Worm (Caenorhabditis elegans): ENCODE data around the gene irld-50.

Gene irld-50

DNA sequence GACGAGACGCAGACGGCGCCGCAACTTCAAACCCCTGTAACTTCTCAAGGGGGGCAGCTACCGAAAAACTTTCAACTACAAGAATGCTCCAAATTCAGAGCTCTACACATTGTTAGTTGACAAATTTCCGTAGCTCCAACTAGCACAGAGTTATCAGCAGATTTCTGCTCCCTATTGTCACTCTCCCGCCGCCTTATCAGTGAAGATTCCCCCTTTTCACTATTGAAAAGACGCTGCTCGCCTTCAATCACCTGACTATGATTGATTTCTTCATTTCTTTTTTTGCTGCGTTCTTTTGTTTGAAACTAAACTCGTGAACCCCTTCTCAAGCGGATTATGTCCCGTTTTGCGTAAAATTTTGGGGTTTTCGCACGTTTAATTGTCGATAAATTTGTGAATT is 21.5 kb downstream of the irld-50 start (continued):
- peak; percentile 10; the same call in 1 of the 2 replicates for TF ChIP-seq lin-1 (GFP tag; IDR thresholded peaks at IDR 0.05)

DNA sequence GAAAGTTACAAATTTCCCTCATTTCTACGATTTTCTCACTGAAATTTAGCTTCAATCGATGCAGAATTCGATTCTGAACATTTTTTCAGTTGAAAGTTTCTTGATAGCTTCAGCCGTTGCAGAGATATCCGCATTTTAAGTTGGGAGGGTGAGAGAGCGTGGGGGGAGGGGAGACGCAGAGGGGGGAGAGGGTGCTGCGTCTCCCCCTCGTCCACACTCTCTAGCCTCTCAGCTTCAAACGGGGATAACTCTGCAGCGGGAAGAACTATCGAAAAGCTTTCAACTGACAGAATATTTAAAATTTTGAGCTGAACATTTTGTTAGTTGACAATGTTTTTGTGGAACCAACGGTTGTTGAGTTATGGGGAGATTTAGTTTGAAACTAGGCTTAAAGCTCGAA is 22.0 kb downstream of the irld-50 start:
- TF ChIP-seq skn-1 (tag; optimal IDR thresholded peaks at IDR 0.05) (no peak), sdz-12 (GFP tag; optimal IDR thresholded peaks at IDR 0.05) (no peak), ZK546.5 (tag; optimal IDR thresholded peaks at IDR 0.05) (no peak), fkh-10 (GFP tag; optimal IDR thresholded peaks at IDR 0.05) (no peak), hlh-11 (tag; optimal IDR thresholded peaks at IDR 0.05) (no peak), ctbp-1 (GFP tag; IDR thresholded peaks at IDR 0.05) (no peak), set-16 (GFP tag; IDR thresholded peaks at IDR 0.05) (peak; percentile 66), nhr-48 (tag; optimal IDR thresholded peaks at IDR 0.05) (no peak), Y5F2A.4 (GFP tag; optimal IDR thresholded peaks at IDR 0.05) (no peak)

DNA sequence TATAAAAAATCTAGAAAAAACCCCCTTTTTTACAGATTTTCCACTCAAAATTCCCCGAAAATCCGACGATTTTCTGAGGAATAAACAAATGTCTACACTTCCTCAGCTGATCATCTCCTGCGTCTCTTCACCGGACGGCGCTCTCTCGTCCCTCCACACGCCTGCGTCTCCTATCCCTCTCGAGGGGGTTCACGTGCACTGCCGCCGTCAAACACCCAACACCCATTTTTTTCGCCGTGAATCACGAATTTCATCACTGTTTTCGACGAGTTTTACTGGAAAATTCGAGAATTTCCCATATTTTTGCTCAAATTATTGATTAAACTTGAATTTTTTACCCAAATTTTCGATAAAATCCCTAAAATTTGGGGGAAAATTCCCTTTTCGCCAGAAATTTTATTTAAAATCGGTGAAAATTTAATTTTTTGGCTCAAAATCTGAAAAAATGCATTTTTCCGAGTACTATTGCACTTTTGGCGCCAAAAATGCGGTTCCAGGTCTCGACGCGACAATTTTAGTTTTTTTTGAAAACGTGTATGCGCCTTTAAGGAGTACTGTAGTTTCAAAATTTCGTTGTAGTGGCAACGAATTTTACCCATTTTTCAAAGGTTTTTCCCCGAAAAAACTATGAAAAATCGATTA is 22.9 kb downstream of the irld-50 start:
- no peak for TF ChIP-seq ceh-20 (GFP tag; IDR thresholded peaks at IDR 0.05)
- no peak for TF ChIP-seq ceh-28 (tag; optimal IDR thresholded peaks at IDR 0.05)
- TF ChIP-seq ama-1 (optimal IDR thresholded peaks at IDR 0.05) = peak; percentile 45
- 0 out of 2 replicates have a peak, but pooled peaks have one; percentile 15 for TF ChIP-seq tag-97 (GFP tag; IDR thresholded peaks at IDR 0.05)
- TF ChIP-seq D1046.2 (GFP tag; IDR thresholded peaks at IDR 0.05) = no peak
- TF ChIP-seq unc-62 (GFP tag; optimal IDR thresholded peaks at IDR 0.05 in 1 of 2) = peak in 1 of 2 experiments; percentile 87
- TF ChIP-seq unc-62 (tag; optimal IDR thresholded peaks at IDR 0.05) = no peak
- 0 out of 2 replicates have a peak, but pooled peaks have one; percentile 6 for TF ChIP-seq zfp-3 (GFP tag; conservative IDR thresholded peaks at IDR 0.05)
- TF ChIP-seq lir-3 (tag; optimal IDR thresholded peaks at IDR 0.05) = no peak
- no peak; the same call in 1 of the 2 replicates for TF ChIP-seq mxl-2 (GFP tag; conservative IDR thresholded peaks at IDR 0.05)
- TF ChIP-seq F26F4.8 (GFP tag; conservative IDR thresholded peaks at IDR 0.05) = no peak
- no peak for TF ChIP-seq nhr-76 (tag; optimal IDR thresholded peaks at IDR 0.05)
- TF ChIP-seq attf-4 (tag; optimal IDR thresholded peaks at IDR 0.05) = no peak
- no peak for TF ChIP-seq set-16 (GFP tag; IDR thresholded peaks at IDR 0.05)
- peak; percentile 83 for TF ChIP-seq mdt-29 (GFP tag; IDR thresholded peaks at IDR 0.05)
- peak; percentile 43 for TF ChIP-seq duxl-1 (tag; optimal IDR thresholded peaks at IDR 0.05; ENCODE audit: poor library complexity)
- no peak for TF ChIP-seq snpc-4 (tag; optimal IDR thresholded peaks at IDR 0.05)
- TF ChIP-seq dve-1 (tag; optimal IDR thresholded peaks at IDR 0.05; ENCODE audit: insufficient read depth) = peak; percentile 59
- no peak for TF ChIP-seq ctbp-1 (GFP tag; IDR thresholded peaks at IDR 0.05)
- peak; percentile 8 for TF ChIP-seq spr-1 (tag; optimal IDR thresholded peaks at IDR 0.05)
- TF ChIP-seq pha-4 (GFP tag; IDR thresholded peaks at IDR 0.05) = peak; percentile 64; the same call in 1 of the 2 replicates
- no peak for TF ChIP-seq pha-4 (tag; optimal IDR thresholded peaks at IDR 0.05)
- TF ChIP-seq nhr-77 (tag; optimal IDR thresholded peaks at IDR 0.05) = no peak
- TF ChIP-seq madf-9 (GFP tag; conservative IDR thresholded peaks at IDR 0.05) = no peak
- TF ChIP-seq F37D6.2 (tag; optimal IDR thresholded peaks at IDR 0.05) = no peak
- no peak for TF ChIP-seq nhr-42 (GFP tag; IDR thresholded peaks at IDR 0.05)
- TF ChIP-seq zag-1 (tag; optimal IDR thresholded peaks at IDR 0.05) = no peak
- TF ChIP-seq gei-8 (GFP tag; optimal IDR thresholded peaks at IDR 0.05) = no peak
- no peak for TF ChIP-seq lim-7 (GFP tag; IDR thresholded peaks at IDR 0.05)
- TF ChIP-seq nhr-11 (tag; optimal IDR thresholded peaks at IDR 0.05) = no peak
- no peak for TF ChIP-seq nhr-111 (GFP tag; optimal IDR thresholded peaks at IDR 0.05)
- TF ChIP-seq lin-38 (GFP tag; IDR thresholded peaks at IDR 0.05) = peak; percentile 70
- TF ChIP-seq daf-19 (GFP tag; conservative IDR thresholded peaks at IDR 0.05) = no peak
- no peak for TF ChIP-seq nhr-6 (tag; optimal IDR thresholded peaks at IDR 0.05)
- TF ChIP-seq php-3 (GFP tag; IDR thresholded peaks at IDR 0.05) = peak; percentile 53
- TF ChIP-seq nhr-41 (GFP tag; IDR thresholded peaks at IDR 0.05) = no peak
- no peak for TF ChIP-seq ztf-7 (tag; optimal IDR thresholded peaks at IDR 0.05)
- no peak for TF ChIP-seq rbr-2 (tag; optimal IDR thresholded peaks at IDR 0.05)
- no peak for TF ChIP-seq ces-1 (GFP tag; optimal IDR thresholded peaks at IDR 0.05)
- no peak for TF ChIP-seq daf-8 (GFP tag; IDR thresholded peaks at IDR 0.05)
- peak; percentile 37 for TF ChIP-seq Y5F2A.4 (GFP tag; optimal IDR thresholded peaks at IDR 0.05)
